Worm (Caenorhabditis elegans) whole organism, young adult: Measurements from ENCODE around the gene pnc-1.
A peak's percentile ranks its signal among the peaks of the same experiment; 100 is the strongest.

Experiments used
- B0019.2 ChIP-seq: fragments of 200-800 bp; sonication (Bioruptor generic); conservative IDR thresholded peaks from 2 replicates; pipeline ENCODE4 v1.3.6; 2022; ENCODE audit warnings: missing genetic modification reagents, missing genetic modification characterization, missing compliant biosample characterization
- B0336.3 ChIP-seq: fragments of 200-800 bp; sonication (Bioruptor generic); IDR thresholded peaks from 2 replicates; pipeline ENCODE4 v1.3.6; 2022; ENCODE audit warnings: missing genetic modification characterization, missing compliant biosample characterization
- C06A6.2 ChIP-seq: fragments of 200-800 bp; sonication (Bioruptor generic); conservative IDR thresholded peaks from 2 replicates; pipeline ENCODE4 v1.3.6; 2022; ENCODE audit warnings: missing genetic modification characterization, missing compliant biosample characterization
- C17E4.6 ChIP-seq: fragments of 200-800 bp; sonication (Bioruptor generic); IDR thresholded peaks from 2 replicates; pipeline ENCODE4 v1.3.6; 2022; ENCODE audit warnings: missing genetic modification reagents, missing genetic modification characterization, missing compliant biosample characterization
- F10E7.11 ChIP-seq: sonication (generic microtip); optimal IDR thresholded peaks from 2 replicates; lab custom pipeline; 2017; ENCODE audit warnings: mild to moderate bottlenecking, missing genetic modification characterization, moderate library complexity, missing compliant biosample characterization
- F33H1.4 ChIP-seq: fragments of 200-800 bp; sonication (Bioruptor generic); IDR thresholded peaks from 2 replicates; pipeline ENCODE4 v1.3.6; 2022; ENCODE audit warnings: missing genetic modification reagents, missing genetic modification characterization, missing compliant biosample characterization
- F39B2.1 ChIP-seq: fragments of 200-800 bp; sonication (Bioruptor generic); IDR thresholded peaks from 2 replicates; pipeline ENCODE4 v1.3.6; 2022; ENCODE audit warnings: missing genetic modification reagents, missing genetic modification characterization, missing compliant biosample characterization
- F52B5.7 ChIP-seq: sonication (generic microtip); optimal IDR thresholded peaks from 2 replicates; lab custom pipeline; 2016; ENCODE audit warnings: mild to moderate bottlenecking, missing genetic modification characterization, missing compliant biosample characterization
- T07F8.4 ChIP-seq: sonication (generic microtip); optimal IDR thresholded peaks from 2 replicates; lab custom pipeline; 2016; ENCODE audit warnings: mild to moderate bottlenecking, missing genetic modification characterization, moderate library complexity, missing compliant biosample characterization
- T26A5.8 ChIP-seq: sonication (generic microtip); optimal IDR thresholded peaks from 2 replicates; lab custom pipeline; 2016; ENCODE audit warnings: missing genetic modification characterization, missing compliant biosample characterization
- ZK185.1 ChIP-seq: sonication (generic microtip); optimal IDR thresholded peaks from 2 replicates; lab custom pipeline; 2016; ENCODE audit warnings: mild to moderate bottlenecking, missing genetic modification characterization, missing compliant biosample characterization; ENCODE audit not compliant: poor library complexity, severe bottlenecking
- aptf-3 ChIP-seq: fragments of 200-800 bp; sonication (Bioruptor generic); IDR thresholded peaks from 2 replicates; pipeline ENCODE4 v1.3.6; 2022; ENCODE audit warnings: missing genetic modification characterization, missing compliant biosample characterization
- attf-6 ChIP-seq: fragments of 200-800 bp; sonication (Bioruptor generic); IDR thresholded peaks from 2 replicates; pipeline ENCODE4 v1.3.6; 2022; ENCODE audit warnings: missing genetic modification reagents, missing genetic modification characterization, missing compliant biosample characterization
- ccch-3 ChIP-seq: fragments of 200-800 bp; sonication (Bioruptor generic); optimal IDR thresholded peaks from 2 replicates; lab custom pipeline; 2018; ENCODE audit warnings: mild to moderate bottlenecking, missing genetic modification characterization, missing compliant biosample characterization
- cebp-2 ChIP-seq: fragments of 200-800 bp; sonication (Bioruptor generic); IDR thresholded peaks from 2 replicates; pipeline ENCODE4 v1.3.6; 2022; ENCODE audit warnings: missing genetic modification characterization, missing compliant biosample characterization
- ceh-100 ChIP-seq: fragments of 200-800 bp; sonication (Bioruptor generic); IDR thresholded peaks from 2 replicates; pipeline ENCODE4 v1.3.6; 2022; ENCODE audit warnings: missing genetic modification reagents, missing genetic modification characterization, missing compliant biosample characterization
- ceh-27 ChIP-seq: fragments of 200-800 bp; sonication (Bioruptor generic); optimal IDR thresholded peaks from 2 replicates; lab custom pipeline; 2018; ENCODE audit warnings: mild to moderate bottlenecking, missing genetic modification characterization, moderate library complexity, missing compliant biosample characterization
- ceh-58 ChIP-seq: fragments of 200-800 bp; sonication (Bioruptor generic); IDR thresholded peaks from 2 replicates; pipeline ENCODE4 v1.3.6; 2022; ENCODE audit warnings: missing genetic modification characterization, missing compliant biosample characterization
- ceh-79 ChIP-seq: sonication (generic microtip); optimal IDR thresholded peaks from 2 replicates; lab custom pipeline; 2017; ENCODE audit warnings: mild to moderate bottlenecking, missing genetic modification characterization, missing compliant biosample characterization
- dox-1 ChIP-seq: fragments of 200-800 bp; sonication (Bioruptor generic); IDR thresholded peaks from 2 replicates; pipeline ENCODE4 v1.3.6; 2022; ENCODE audit warnings: missing genetic modification reagents, missing genetic modification characterization, missing compliant biosample characterization
- egrh-3 ChIP-seq: fragments of 200-800 bp; sonication (Bioruptor generic); IDR thresholded peaks from 2 replicates; pipeline ENCODE4 v1.3.6; 2022; ENCODE audit warnings: missing genetic modification reagents, missing genetic modification characterization, missing compliant biosample characterization
- ekl-4 ChIP-seq: fragments of 200-800 bp; sonication (Bioruptor generic); IDR thresholded peaks from 2 replicates; pipeline ENCODE4 v1.3.6; 2022; ENCODE audit warnings: missing genetic modification reagents, missing genetic modification characterization, missing compliant biosample characterization
- hlh-12 ChIP-seq: sonication (generic microtip); optimal IDR thresholded peaks from 2 replicates; lab custom pipeline; 2016; ENCODE audit warnings: missing genetic modification characterization, missing compliant biosample characterization
- hsf-1 ChIP-seq: fragments of 200-800 bp; sonication (Bioruptor generic); IDR thresholded peaks from 2 replicates; pipeline ENCODE4 v1.3.6; 2022; ENCODE audit warnings: missing genetic modification reagents, missing genetic modification characterization, missing compliant biosample characterization
- let-526 ChIP-seq: fragments of 200-800 bp; sonication (Bioruptor generic); IDR thresholded peaks from 2 replicates; pipeline ENCODE4 v1.3.6; 2022; ENCODE audit warnings: missing genetic modification reagents, missing genetic modification characterization, missing compliant biosample characterization
- lin-40 ChIP-seq: sonication (generic microtip); optimal IDR thresholded peaks from 2 replicates; lab custom pipeline; 2016; ENCODE audit warnings: missing genetic modification characterization, mild to moderate bottlenecking, missing compliant biosample characterization, missing genotype, missing genetic modification reagents
- mcd-1 ChIP-seq: fragments of 200-800 bp; sonication (Bioruptor generic); IDR thresholded peaks from 2 replicates; pipeline ENCODE4 v1.3.6; 2022; ENCODE audit warnings: missing genetic modification reagents, missing genetic modification characterization, missing compliant biosample characterization
- rcor-1 ChIP-seq: fragments of 200-800 bp; sonication (Bioruptor generic); IDR thresholded peaks from 2 replicates; pipeline ENCODE4 v1.3.6; 2022; ENCODE audit warnings: missing genetic modification reagents, missing genetic modification characterization, missing compliant biosample characterization
- sea-2 ChIP-seq: fragments of 200-800 bp; sonication (Bioruptor generic); IDR thresholded peaks from 2 replicates; pipeline ENCODE4 v1.3.6; 2022; ENCODE audit warnings: missing genetic modification characterization, missing compliant biosample characterization
- snpc-1.3 ChIP-seq: sonication (generic microtip); optimal IDR thresholded peaks from 2 replicates; lab custom pipeline; 2017; ENCODE audit warnings: missing genetic modification characterization, mild to moderate bottlenecking, missing compliant biosample characterization, antibody characterized with exemption, moderate library complexity, missing genotype, missing genetic modification reagents; ENCODE audit not compliant: insufficient read depth
- unc-62 ChIP-seq: fragments of 150-350 bp; optimal IDR thresholded peaks from 2 replicates; lab custom pipeline; 2014; ENCODE audit warnings: missing biosample characterization, missing genetic modification reagents, missing genetic modification characterization
- zfh-2 ChIP-seq: fragments of 200-800 bp; sonication (Bioruptor generic); conservative IDR thresholded peaks from 2 replicates; pipeline ENCODE4 v1.3.6; 2022; ENCODE audit warnings: missing genetic modification reagents, missing genetic modification characterization, missing compliant biosample characterization
- ztf-25 ChIP-seq: fragments of 200-800 bp; sonication (Bioruptor generic); IDR thresholded peaks from 2 replicates; pipeline ENCODE4 v1.3.6; 2022; ENCODE audit warnings: missing genetic modification reagents, missing genetic modification characterization, missing compliant biosample characterization
- ztf-26 ChIP-seq: sonication (generic microtip); optimal IDR thresholded peaks from 2 replicates; lab custom pipeline; 2017; ENCODE audit warnings: missing genetic modification characterization, missing compliant biosample characterization

Gene pnc-1

DNA sequence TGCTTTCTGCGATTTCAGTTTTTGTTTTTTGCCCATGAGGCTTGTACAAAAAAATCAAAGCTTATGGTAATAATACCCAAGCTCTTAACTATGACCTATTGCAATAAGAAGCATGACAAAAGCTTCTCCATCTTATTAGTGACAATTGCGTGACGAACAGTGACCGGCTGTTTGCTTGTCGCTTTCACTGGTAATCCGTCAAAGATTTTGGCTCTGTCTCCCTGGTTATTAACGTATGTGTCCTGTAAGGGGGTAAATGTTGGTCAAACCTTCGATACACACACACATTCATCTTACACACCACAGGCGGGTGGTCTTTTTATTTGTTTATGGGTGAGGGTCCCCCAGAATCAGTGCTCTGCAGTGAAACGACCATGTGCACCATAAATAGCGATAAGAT, 10.2 kb upstream of the pnc-1 start (continued):
- TF ChIP-seq C06A6.2 (GFP tag; lab: Robert Waterston, UW) (no peak), F52B5.7 (tag; lab: Kevin White, UChicago) (no peak), ccch-3 (no peak)

- TF ChIP-seq hlh-12 (tag; lab: Kevin White, UChicago) = no peak
- no peak for TF ChIP-seq B0019.2 (GFP tag; lab: Robert Waterston, UW)
- TF ChIP-seq ztf-26 (tag; lab: Kevin White, UChicago) = no peak
- TF ChIP-seq egrh-3 = peak; percentile 78; the same call in 1 of the 2 replicates
- no peak for TF ChIP-seq B0336.3 (GFP tag; lab: Robert Waterston, UW)
- TF ChIP-seq C17E4.6 (GFP tag; lab: Robert Waterston, UW) = no peak
- TF ChIP-seq ZK185.1 (tag; lab: Kevin White, UChicago) = no peak
- no peak for TF ChIP-seq F33H1.4 (GFP tag; lab: Robert Waterston, UW)
- TF ChIP-seq ceh-58 (GFP tag; lab: Robert Waterston, UW) = no peak
- no peak for TF ChIP-seq T07F8.4 (tag; lab: Kevin White, UChicago)
- no peak for TF ChIP-seq attf-6 (GFP tag; lab: Robert Waterston, UW)
- TF ChIP-seq zfh-2 (GFP tag; lab: Robert Waterston, UW) = peak; percentile 75
- TF ChIP-seq ztf-25 (GFP tag; lab: Robert Waterston, UW) = no peak
- peak; percentile 34 for TF ChIP-seq ceh-27 (GFP tag; lab: Kevin White, UChicago)
- no peak for TF ChIP-seq ceh-100
- TF ChIP-seq let-526 = no peak
- no peak for TF ChIP-seq cebp-2 (GFP tag; lab: Robert Waterston, UW)
Measured at ce11 chrIV:175698-176097, 8.6 kb upstream of the pnc-1 start.

DNA sequence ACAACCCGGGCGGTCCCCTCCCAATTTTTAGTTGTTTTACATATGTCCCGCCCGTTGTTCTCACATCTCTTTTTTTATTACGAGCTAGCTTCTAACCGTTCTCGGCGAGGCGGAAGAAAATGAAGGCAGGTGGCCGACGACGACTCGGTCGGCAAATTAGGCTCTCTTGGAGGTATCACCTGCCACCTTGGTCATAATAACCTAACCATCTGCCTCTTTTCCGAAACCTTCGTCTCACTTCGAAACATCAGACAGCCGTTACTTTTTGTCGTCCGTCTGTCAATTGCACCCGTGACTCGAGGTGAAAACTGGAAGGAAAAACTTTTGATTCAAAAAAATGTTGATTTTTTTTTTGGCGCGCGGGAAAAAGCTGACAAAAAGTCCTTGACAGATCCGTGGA, 6.8 kb upstream of the pnc-1 start:
- TF ChIP-seq F10E7.11 (tag; lab: Kevin White, UChicago) = no peak
- TF ChIP-seq dox-1 (GFP tag; lab: Robert Waterston, UW) = no peak
- TF ChIP-seq egrh-3 = no peak
- no peak for TF ChIP-seq snpc-1.3 (tag; lab: Kevin White, UChicago)
- no peak for TF ChIP-seq ceh-79 (tag; lab: Kevin White, UChicago)
- TF ChIP-seq mcd-1 (GFP tag; lab: Robert Waterston, UW) = no peak
- TF ChIP-seq T26A5.8 (tag; lab: Kevin White, UChicago) = no peak
- no peak for TF ChIP-seq rcor-1
- no peak for TF ChIP-seq aptf-3 (GFP tag; lab: Robert Waterston, UW)

- TF ChIP-seq T07F8.4 (tag; lab: Kevin White, UChicago) = no peak
- no peak for TF ChIP-seq unc-62 (GFP tag; lab: Kevin White, UChicago)
- TF ChIP-seq ekl-4 (GFP tag; lab: Robert Waterston, UW) = no peak
- no peak for TF ChIP-seq ceh-79 (tag; lab: Kevin White, UChicago)
- TF ChIP-seq egrh-3 = no peak
- TF ChIP-seq lin-40 = no peak
- no peak for TF ChIP-seq hsf-1 (GFP tag; lab: Robert Waterston, UW)
- no peak for TF ChIP-seq sea-2 (GFP tag; lab: Robert Waterston, UW)
- TF ChIP-seq F39B2.1 (GFP tag; lab: Robert Waterston, UW) = no peak
- TF ChIP-seq, all 124 proteins: peak for 0
Measured at ce11 chrIV:178696-179095, 5.6 kb upstream of the pnc-1 start, which contains the start of gene tcl-2. Gene tcl-2 (plus strand): TSS chrIV:179083.
